Fruit fly (Drosophila melanogaster) whole organism, prepupa: ENCODE measurements around the gene CG33296.

Experiments used
- CG10631 ChIP-seq: fragments of 200-800 bp; sonication (Bioruptor generic); optimal IDR thresholded peaks from 2 replicates; lab custom pipeline; 2016; ENCODE audit warnings: missing biosample characterization, missing genetic modification characterization
- CG10669 ChIP-seq: fragments of 200-800 bp; sonication (Bioruptor generic); optimal IDR thresholded peaks from 3 replicates; lab custom pipeline; 2018; ENCODE audit warnings: missing biosample characterization, mild to moderate bottlenecking, missing genetic modification characterization, moderate library complexity
- CG11294 ChIP-seq: fragments of 200-800 bp; sonication (Bioruptor generic); IDR thresholded peaks from 2 replicates; pipeline ENCODE4 v1.3.6; 2022; ENCODE audit warnings: missing biosample characterization, missing genetic modification characterization
- CG3032 ChIP-seq: fragments of 200-800 bp; optimal IDR thresholded peaks from 2 replicates; lab custom pipeline; 2019; ENCODE audit warnings: missing biosample characterization, mild to moderate bottlenecking, missing genetic modification characterization, moderate library complexity
- CG34406 ChIP-seq: fragments of 200-800 bp; sonication (Bioruptor generic); optimal IDR thresholded peaks from 3 replicates; lab custom pipeline; 2016; ENCODE audit warnings: missing biosample characterization, missing genetic modification characterization
- CG3919 ChIP-seq: fragments of 200-800 bp; sonication (Bioruptor generic); optimal IDR thresholded peaks from 3 replicates; lab custom pipeline; 2016; ENCODE audit warnings: missing biosample characterization, missing genetic modification characterization
- dac ChIP-seq: fragments of 200-800 bp; sonication (Bioruptor generic); optimal IDR thresholded peaks from 2 replicates; lab custom pipeline; 2017; ENCODE audit warnings: missing biosample characterization, mild to moderate bottlenecking, missing genetic modification characterization
- fkh ChIP-seq: fragments of 200-800 bp; sonication (Bioruptor generic); optimal IDR thresholded peaks from 3 replicates; lab custom pipeline; 2017; ENCODE audit warnings: missing biosample characterization, mild to moderate bottlenecking, missing genetic modification characterization, moderate library complexity
- spab ChIP-seq: fragments of 200-800 bp; sonication (Bioruptor generic); optimal IDR thresholded peaks from 2 replicates; lab custom pipeline; 2017; ENCODE audit warnings: missing biosample characterization, mild to moderate bottlenecking, missing genetic modification characterization, missing genetic modification reagents
- svp ChIP-seq: fragments of 200-800 bp; sonication (Bioruptor generic); peaks from one replicate; lab custom pipeline; 2016; ENCODE audit warnings: missing biosample characterization, missing genetic modification characterization

DNA sequence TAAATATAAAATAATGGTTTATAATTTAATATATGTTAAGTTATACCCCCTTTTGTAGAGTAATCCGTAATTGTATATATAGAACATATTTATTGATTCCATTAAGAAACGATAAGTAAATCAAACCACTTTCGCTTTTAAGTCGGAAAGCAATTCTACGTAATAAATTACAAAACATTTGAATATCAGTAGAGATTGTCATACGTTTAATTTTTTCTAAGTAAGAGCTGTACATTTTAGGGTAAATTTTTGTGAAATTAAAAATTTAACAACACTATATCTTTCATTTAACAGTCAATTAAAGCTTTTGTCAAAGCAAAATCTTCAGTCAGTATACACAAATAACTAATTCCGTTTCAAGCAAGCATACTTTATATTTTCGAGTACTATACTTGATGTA is 37.4 kb upstream of the CG33296 start, which contains the start of gene CG46025:
- TF ChIP-seq CG34406, result no peak
- no peak for TF ChIP-seq CG3032 (tag; lab: Kevin White, UChicago)
- no peak for TF ChIP-seq CG3919
- TF ChIP-seq svp (GFP tag; lab: Kevin White, UChicago), result no peak
- no peak for TF ChIP-seq CG11294 (GFP tag; lab: Robert Waterston, UW)
- TF ChIP-seq spab (GFP tag; lab: Kevin White, UChicago), result no peak
- TF ChIP-seq fkh (GFP tag; lab: Kevin White, UChicago), result no peak
- no peak for TF ChIP-seq CG10669 (GFP tag; lab: Kevin White, UChicago)
- no peak for TF ChIP-seq dac (GFP tag; lab: Kevin White, UChicago)
- TF ChIP-seq CG10631 (GFP tag; lab: Kevin White, UChicago), result no peak
